Worm (Caenorhabditis elegans) whole organism, midembryonic: ENCODE data around the gene T19H12.12.

Experiments
- T22C8.4 ChIP-seq: fragments of 200-800 bp; sonication (Bioruptor generic); IDR thresholded peaks from 2 replicates; pipeline ENCODE4 v1.3.6; 2022; ENCODE audit warnings: missing genetic modification characterization, missing compliant biosample characterization
- cog-1 ChIP-seq: sonication (generic microtip); optimal IDR thresholded peaks from 2 replicates; lab custom pipeline; 2016; ENCODE audit warnings: missing genetic modification characterization, missing compliant biosample characterization
- flt-1 ChIP-seq: fragments of 200-800 bp; sonication (Bioruptor generic); IDR thresholded peaks from 2 replicates; pipeline ENCODE4 v1.3.6; 2022; ENCODE audit warnings: missing genetic modification characterization, missing compliant biosample characterization
- klf-2 ChIP-seq: fragments of 200-800 bp; sonication (Bioruptor generic); conservative IDR thresholded peaks from 2 replicates; pipeline ENCODE4 v1.3.6; 2022; ENCODE audit warnings: missing genetic modification reagents, missing genetic modification characterization, missing compliant biosample characterization
- med-1 ChIP-seq: sonication (generic microtip); optimal IDR thresholded peaks from 2 replicates; lab custom pipeline; 2017; ENCODE audit warnings: missing genetic modification characterization, mild to moderate bottlenecking, missing compliant biosample characterization, antibody characterized with exemption, missing genetic modification reagents; ENCODE audit not compliant: insufficient read depth
- ref-1 ChIP-seq: fragments of 200-800 bp; sonication (Bioruptor generic); conservative IDR thresholded peaks from 2 replicates; pipeline ENCODE4 v1.3.6; 2022; ENCODE audit warnings: missing genetic modification reagents, missing genetic modification characterization, missing compliant biosample characterization
- tab-1 ChIP-seq: fragments of 200-800 bp; sonication (Bioruptor generic); IDR thresholded peaks from 2 replicates; pipeline ENCODE4 v1.3.6; 2022; ENCODE audit warnings: missing genetic modification characterization, missing compliant biosample characterization
- ztf-23 ChIP-seq: fragments of 200-800 bp; sonication (Bioruptor generic); IDR thresholded peaks from 2 replicates; pipeline ENCODE4 v1.3.6; 2022; ENCODE audit warnings: missing genetic modification reagents, missing genetic modification characterization, missing compliant biosample characterization
- ztf-29 ChIP-seq: fragments of 200-800 bp; sonication (Bioruptor generic); IDR thresholded peaks from 2 replicates; pipeline ENCODE4 v1.3.6; 2022; ENCODE audit warnings: missing genetic modification reagents, missing genetic modification characterization, missing compliant biosample characterization

T19H12.12 gene

DNA sequence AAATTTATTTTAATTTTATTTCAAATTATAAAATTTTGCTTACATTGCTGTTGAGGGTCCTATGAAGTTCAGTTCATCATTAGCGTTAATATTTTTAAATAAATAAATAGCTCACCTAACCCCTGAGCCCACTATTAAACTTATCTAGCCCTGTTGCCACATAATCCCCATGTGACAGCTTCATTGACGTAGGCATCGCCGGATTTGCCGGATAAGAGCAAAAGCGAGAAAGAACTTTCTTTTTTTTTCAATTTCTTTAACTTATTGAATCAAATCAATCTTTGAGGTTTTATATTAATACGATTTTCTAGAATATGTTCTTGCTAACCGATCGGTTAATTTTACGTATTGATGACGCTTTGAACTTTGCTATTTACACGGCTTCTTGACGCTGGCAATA, 32.6 kb upstream of the T19H12.12 start:
- TF ChIP-seq klf-2 (GFP tag; lab: Robert Waterston, UW) (no peak), cog-1 (tag; lab: Kevin White, UChicago) (no peak), tab-1 (GFP tag; lab: Robert Waterston, UW) (no peak), ref-1 (GFP tag; lab: Robert Waterston, UW) (no peak), flt-1 (no peak), ztf-23 (GFP tag; lab: Robert Waterston, UW) (no peak), T22C8.4 (GFP tag; lab: Robert Waterston, UW) (no peak), med-1 (GFP tag; lab: Kevin White, UChicago) (no peak), ztf-29 (GFP tag; lab: Robert Waterston, UW) (no peak)

DNA sequence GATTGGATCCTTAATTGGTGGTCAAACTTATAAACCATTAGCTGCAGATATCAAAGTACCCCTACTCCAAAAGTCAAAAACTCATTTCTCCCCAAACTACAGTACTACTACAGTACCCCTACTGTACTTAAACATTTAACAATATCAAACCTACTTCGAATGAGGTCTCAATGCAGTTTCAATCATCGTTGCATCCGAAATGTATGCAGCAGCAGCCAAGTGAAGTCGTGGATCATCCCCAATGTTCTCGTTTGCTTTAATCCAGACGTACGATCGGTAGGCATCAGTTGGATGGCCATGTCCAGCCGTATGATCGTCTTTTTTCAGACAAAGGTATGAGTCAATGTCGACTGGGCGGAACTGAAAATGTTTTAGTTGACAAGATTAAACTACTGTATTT, 27.0 kb upstream of the T19H12.12 start:
- TF ChIP-seq cog-1 (tag; lab: Kevin White, UChicago) (no peak), med-1 (GFP tag; lab: Kevin White, UChicago) (no peak), tab-1 (GFP tag; lab: Robert Waterston, UW) (no peak), ztf-23 (GFP tag; lab: Robert Waterston, UW) (no peak), flt-1 (no peak), ref-1 (GFP tag; lab: Robert Waterston, UW) (no peak), klf-2 (GFP tag; lab: Robert Waterston, UW) (no peak), ztf-29 (GFP tag; lab: Robert Waterston, UW) (no peak), T22C8.4 (GFP tag; lab: Robert Waterston, UW) (no peak)

DNA sequence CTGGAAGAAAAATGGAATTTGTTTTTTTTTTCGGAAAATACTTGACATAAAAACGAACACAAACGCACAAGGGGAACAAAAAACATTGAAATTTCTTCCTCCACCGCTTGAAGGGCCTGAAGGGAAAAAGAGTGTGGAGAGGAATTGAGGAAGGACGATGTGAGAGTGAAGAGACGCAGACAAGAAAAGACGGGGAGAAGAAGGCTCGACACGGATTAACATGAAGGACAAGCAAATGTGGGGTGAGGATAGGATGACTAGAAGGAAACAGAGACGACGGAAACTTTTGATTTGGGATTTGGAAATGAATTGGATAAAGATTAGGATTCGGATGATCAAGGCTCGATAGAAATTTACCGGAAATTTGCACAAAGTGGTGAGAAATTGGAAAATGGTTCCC, 24.1 kb upstream of the T19H12.12 start:
- no peak for TF ChIP-seq med-1 (GFP tag; lab: Kevin White, UChicago)
- no peak for TF ChIP-seq klf-2 (GFP tag; lab: Robert Waterston, UW)
- TF ChIP-seq ztf-29 (GFP tag; lab: Robert Waterston, UW): no peak
- TF ChIP-seq ztf-23 (GFP tag; lab: Robert Waterston, UW): no peak
- no peak for TF ChIP-seq flt-1
- TF ChIP-seq T22C8.4 (GFP tag; lab: Robert Waterston, UW): no peak; the same call in 1 of the 2 replicates
- TF ChIP-seq tab-1 (GFP tag; lab: Robert Waterston, UW): no peak
- TF ChIP-seq ref-1 (GFP tag; lab: Robert Waterston, UW): no peak
- no peak for TF ChIP-seq cog-1 (tag; lab: Kevin White, UChicago)

DNA sequence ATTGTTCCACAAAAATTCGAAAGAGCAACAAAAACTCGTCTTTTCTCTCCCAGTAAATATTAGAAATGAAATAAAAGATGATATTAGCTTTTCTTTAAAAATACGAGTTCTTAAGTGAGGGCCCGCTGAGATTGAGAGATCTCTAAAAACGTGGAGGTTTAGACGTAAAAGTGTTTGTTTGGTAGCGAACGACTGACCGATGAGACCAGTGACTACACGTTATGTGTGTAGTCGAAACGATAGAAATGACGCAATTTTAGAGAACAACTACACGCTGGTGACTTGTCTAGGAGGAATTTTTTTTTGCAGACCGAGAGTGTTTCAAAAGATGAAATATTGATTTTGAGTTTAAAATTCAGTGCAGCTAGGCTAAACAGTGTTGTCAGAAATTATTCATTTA, 21.9 kb upstream of the T19H12.12 start, which contains the start of gene C37H5.13:
C37H5.13 (minus strand) TSS at position 229 of the 400 bp plus-strand sequence.
- no peak for TF ChIP-seq ztf-29 (GFP tag; lab: Robert Waterston, UW)
- TF ChIP-seq klf-2 (GFP tag; lab: Robert Waterston, UW): no peak
- no peak for TF ChIP-seq med-1 (GFP tag; lab: Kevin White, UChicago)
- TF ChIP-seq tab-1 (GFP tag; lab: Robert Waterston, UW): no peak
- TF ChIP-seq ztf-23 (GFP tag; lab: Robert Waterston, UW): no peak
- TF ChIP-seq ref-1 (GFP tag; lab: Robert Waterston, UW): no peak
- no peak for TF ChIP-seq cog-1 (tag; lab: Kevin White, UChicago)
- no peak for TF ChIP-seq flt-1
- TF ChIP-seq T22C8.4 (GFP tag; lab: Robert Waterston, UW): no peak

DNA sequence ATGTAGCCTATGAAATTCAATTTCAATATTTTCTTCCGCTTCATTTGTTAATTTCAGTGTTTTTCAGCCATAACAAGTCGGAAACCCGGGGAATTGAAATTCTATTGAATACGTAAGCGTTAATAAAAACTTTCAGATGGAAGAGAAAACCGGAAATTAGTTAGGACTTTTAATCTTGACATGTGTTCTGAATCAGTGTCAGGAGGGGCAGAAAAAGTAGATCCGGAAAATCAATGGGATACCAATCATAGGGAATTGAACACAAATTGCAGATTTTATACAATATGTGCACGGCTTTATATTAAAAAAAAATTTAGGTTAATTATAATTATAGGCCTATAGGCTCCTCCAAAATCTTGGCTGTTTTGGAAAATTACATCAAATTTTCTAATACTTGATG, 20.3 kb upstream of the T19H12.12 start:
- TF ChIP-seq flt-1: no peak
- TF ChIP-seq tab-1 (GFP tag; lab: Robert Waterston, UW): no peak
- TF ChIP-seq klf-2 (GFP tag; lab: Robert Waterston, UW): no peak
- TF ChIP-seq ztf-29 (GFP tag; lab: Robert Waterston, UW): no peak
- TF ChIP-seq ref-1 (GFP tag; lab: Robert Waterston, UW): no peak
- TF ChIP-seq cog-1 (tag; lab: Kevin White, UChicago): no peak
- no peak for TF ChIP-seq ztf-23 (GFP tag; lab: Robert Waterston, UW)
- TF ChIP-seq med-1 (GFP tag; lab: Kevin White, UChicago): no peak
- no peak for TF ChIP-seq T22C8.4 (GFP tag; lab: Robert Waterston, UW)

DNA sequence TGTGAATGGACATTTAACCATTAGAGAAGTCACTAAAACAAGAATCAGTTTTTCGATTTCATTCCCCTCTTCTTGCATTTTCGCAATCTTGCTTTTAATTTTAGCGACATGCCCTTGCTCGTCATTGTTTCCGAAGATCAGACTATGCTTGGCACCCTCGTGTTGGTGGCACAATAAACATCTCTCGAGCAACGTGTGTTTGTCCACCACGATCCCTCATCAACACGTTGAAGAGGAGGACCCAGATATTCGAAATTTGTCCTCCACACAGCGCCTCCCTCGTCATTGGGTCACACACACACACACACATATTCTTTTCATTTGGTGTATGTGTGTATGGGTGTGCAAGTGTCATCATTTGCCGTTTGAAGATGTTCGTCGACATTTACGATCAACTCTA, 19.2 kb upstream of the T19H12.12 start, which contains the start of gene srd-32:
srd-32 (plus strand) TSS at position 301 of the 400 bp plus-strand sequence.
- TF ChIP-seq ztf-23 (GFP tag; lab: Robert Waterston, UW): no peak
- no peak for TF ChIP-seq flt-1
- TF ChIP-seq cog-1 (tag; lab: Kevin White, UChicago): no peak
- no peak for TF ChIP-seq ztf-29 (GFP tag; lab: Robert Waterston, UW)
- TF ChIP-seq klf-2 (GFP tag; lab: Robert Waterston, UW): no peak
- TF ChIP-seq med-1 (GFP tag; lab: Kevin White, UChicago): no peak
- TF ChIP-seq T22C8.4 (GFP tag; lab: Robert Waterston, UW): no peak
- no peak for TF ChIP-seq ref-1 (GFP tag; lab: Robert Waterston, UW)
- TF ChIP-seq tab-1 (GFP tag; lab: Robert Waterston, UW): no peak

DNA sequence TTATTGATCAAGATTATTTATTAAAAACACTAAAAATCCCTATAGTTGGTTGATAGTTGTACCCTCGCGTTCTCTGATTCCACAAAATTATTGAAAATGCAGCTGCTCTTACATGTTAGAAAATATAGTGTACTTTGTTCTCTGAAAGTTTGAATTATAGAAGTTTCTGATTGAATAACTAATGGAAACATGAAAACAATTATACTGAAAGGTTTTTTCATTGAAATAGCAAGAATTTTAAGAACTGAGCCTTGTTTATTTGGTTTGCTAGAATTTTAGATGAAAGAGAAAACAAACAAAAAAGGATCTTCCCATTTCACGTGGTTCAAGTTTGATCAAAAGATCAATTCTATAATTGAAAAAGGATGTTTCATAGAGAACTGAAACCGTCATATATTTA, 17.1 kb upstream of the T19H12.12 start:
- TF ChIP-seq ztf-29 (GFP tag; lab: Robert Waterston, UW): no peak
- TF ChIP-seq klf-2 (GFP tag; lab: Robert Waterston, UW): no peak
- TF ChIP-seq flt-1: no peak
- TF ChIP-seq tab-1 (GFP tag; lab: Robert Waterston, UW): no peak
- TF ChIP-seq cog-1 (tag; lab: Kevin White, UChicago): no peak
- no peak for TF ChIP-seq med-1 (GFP tag; lab: Kevin White, UChicago)
- no peak for TF ChIP-seq ref-1 (GFP tag; lab: Robert Waterston, UW)
- no peak for TF ChIP-seq ztf-23 (GFP tag; lab: Robert Waterston, UW)
- no peak for TF ChIP-seq T22C8.4 (GFP tag; lab: Robert Waterston, UW)

DNA sequence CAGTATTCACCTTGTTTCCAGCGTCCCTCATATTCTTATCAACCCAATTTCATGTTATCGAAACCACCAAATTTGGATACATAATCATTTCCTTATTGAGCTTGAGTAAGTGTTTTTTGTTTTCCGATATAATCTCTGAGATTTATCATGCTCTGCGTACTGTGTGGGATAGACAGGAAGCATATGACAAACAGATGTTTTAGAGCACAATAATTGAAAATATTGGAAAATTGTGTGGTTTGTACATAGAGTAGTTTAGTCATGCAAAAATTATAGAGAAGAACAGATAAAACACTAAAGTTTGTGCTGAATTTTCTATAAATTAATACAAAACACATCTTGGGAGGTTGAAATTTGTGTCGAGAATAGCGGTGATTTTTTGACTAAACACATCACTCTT, 15.9 kb upstream of the T19H12.12 start:
- TF ChIP-seq tab-1 (GFP tag; lab: Robert Waterston, UW) (no peak), ztf-23 (GFP tag; lab: Robert Waterston, UW) (no peak), T22C8.4 (GFP tag; lab: Robert Waterston, UW) (no peak), klf-2 (GFP tag; lab: Robert Waterston, UW) (no peak), flt-1 (no peak), ztf-29 (GFP tag; lab: Robert Waterston, UW) (no peak), cog-1 (tag; lab: Kevin White, UChicago) (no peak), ref-1 (GFP tag; lab: Robert Waterston, UW) (no peak), med-1 (GFP tag; lab: Kevin White, UChicago) (no peak)

DNA sequence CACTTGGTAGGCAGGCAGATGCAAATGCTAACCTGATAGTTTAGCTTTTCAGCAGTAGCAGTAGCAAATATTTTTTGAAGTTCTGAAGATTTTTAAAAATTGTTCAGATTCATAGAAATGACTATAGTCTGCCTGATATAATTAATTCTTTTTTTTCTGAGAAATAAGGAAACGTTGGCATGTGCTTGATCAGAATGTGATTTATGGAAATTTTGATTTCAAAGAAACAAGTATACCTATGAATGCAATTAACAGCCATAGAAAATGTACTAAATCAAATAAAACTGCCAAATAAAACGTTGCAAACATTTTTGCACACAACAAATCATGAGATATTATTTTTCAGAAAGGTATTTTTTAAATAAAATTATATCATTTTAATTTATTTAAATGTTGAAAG, 14.0 kb upstream of the T19H12.12 start:
- TF ChIP-seq klf-2 (GFP tag; lab: Robert Waterston, UW): no peak
- no peak for TF ChIP-seq ztf-23 (GFP tag; lab: Robert Waterston, UW)
- TF ChIP-seq med-1 (GFP tag; lab: Kevin White, UChicago): no peak
- no peak for TF ChIP-seq ref-1 (GFP tag; lab: Robert Waterston, UW)
- no peak for TF ChIP-seq flt-1
- TF ChIP-seq cog-1 (tag; lab: Kevin White, UChicago): no peak
- TF ChIP-seq tab-1 (GFP tag; lab: Robert Waterston, UW): no peak
- TF ChIP-seq ztf-29 (GFP tag; lab: Robert Waterston, UW): no peak
- no peak for TF ChIP-seq T22C8.4 (GFP tag; lab: Robert Waterston, UW)
